Worm (Caenorhabditis elegans) whole organism, L1 larva: ENCODE data around the gene M116.5.

ENCODE experiments used
- ceh-88 ChIP-seq: fragments of 200-800 bp; sonication (Bioruptor generic); IDR thresholded peaks from 2 replicates; pipeline ENCODE4 v1.3.6; 2022; ENCODE audit warnings: missing genetic modification characterization, missing compliant biosample characterization
- grh-1 ChIP-seq: fragments of 200-800 bp; sonication (Bioruptor generic); IDR thresholded peaks from 2 replicates; pipeline ENCODE4 v1.3.6; 2022; ENCODE audit warnings: missing genetic modification reagents, missing genetic modification characterization, missing compliant biosample characterization
- lin-39 ChIP-seq: fragments of 150-350 bp; optimal IDR thresholded peaks from 2 replicates; lab custom pipeline; 2014; ENCODE audit warnings: missing biosample characterization, missing genetic modification reagents, missing genetic modification characterization
- rnt-1 ChIP-seq: sonication (generic microtip); optimal IDR thresholded peaks from 2 replicates; lab custom pipeline; 2016; ENCODE audit warnings: mild to moderate bottlenecking, missing genetic modification characterization, moderate library complexity, missing compliant biosample characterization

- no peak for TF ChIP-seq lin-39 (tag; lab: Kevin White, UChicago)
- TF ChIP-seq ceh-88 (GFP tag; lab: Robert Waterston, UW): no peak
- no peak for TF ChIP-seq grh-1 (GFP tag; lab: Robert Waterston, UW)
- no peak for TF ChIP-seq rnt-1 (tag; lab: Kevin White, UChicago)
Observed at ce11 chrIV:8426537-8426936, 5.7 kb upstream of the M116.5 start, which contains the start of the genes T26A8.3 and tmem-231.
